Worm (Caenorhabditis elegans) whole organism, young adult: ENCODE data around the gene mma-1.
A peak's percentile ranks its signal among the peaks of the same experiment; 100 is the strongest.

ENCODE experiments used
- C17E4.6 ChIP-seq: fragments of 200-800 bp; sonication (Bioruptor generic); IDR thresholded peaks from 2 replicates; pipeline ENCODE4 v1.3.6; 2022; ENCODE audit warnings: missing genetic modification reagents, missing genetic modification characterization, missing compliant biosample characterization
- Y67H2A.10 ChIP-seq: fragments of 200-800 bp; sonication (Bioruptor generic); conservative IDR thresholded peaks from 2 replicates; pipeline ENCODE4 v1.3.6; 2022; ENCODE audit warnings: missing genetic modification reagents, missing genetic modification characterization, missing compliant biosample characterization
- dox-1 ChIP-seq: fragments of 200-800 bp; sonication (Bioruptor generic); IDR thresholded peaks from 2 replicates; pipeline ENCODE4 v1.3.6; 2022; ENCODE audit warnings: missing genetic modification reagents, missing genetic modification characterization, missing compliant biosample characterization
- hlh-26 ChIP-seq: fragments of 200-800 bp; sonication (Bioruptor generic); conservative IDR thresholded peaks from 2 replicates; pipeline ENCODE4 v1.3.6; 2022; ENCODE audit warnings: missing genetic modification reagents, missing genetic modification characterization, missing compliant biosample characterization
- hrde-1 ChIP-seq: sonication (generic microtip); optimal IDR thresholded peaks from 2 replicates; lab custom pipeline; 2016; ENCODE audit warnings: missing genetic modification characterization, mild to moderate bottlenecking, missing compliant biosample characterization, moderate library complexity, missing genotype, missing genetic modification reagents, borderline replicate concordance
- nfya-1 ChIP-seq: sonication (generic microtip); optimal IDR thresholded peaks from 2 replicates; lab custom pipeline; 2017; ENCODE audit warnings: antibody characterized with exemption, missing compliant biosample characterization, missing genetic modification characterization, borderline replicate concordance; ENCODE audit not compliant: insufficient read depth
- nhr-27 ChIP-seq: fragments of 200-800 bp; sonication (Bioruptor generic); optimal IDR thresholded peaks from 2 replicates; lab custom pipeline; 2018; ENCODE audit warnings: mild to moderate bottlenecking, missing genetic modification characterization, moderate library complexity, missing compliant biosample characterization
- nhr-90 ChIP-seq: sonication (generic microtip); optimal IDR thresholded peaks from 2 replicates; lab custom pipeline; 2016; ENCODE audit warnings: missing genotype, mild to moderate bottlenecking, missing genetic modification characterization, missing compliant biosample characterization
- rpc-1 ChIP-seq, 2 experiments: fragments of 150-350 bp in 1 of 2; sonication (generic microtip) in 1 of 2; optimal IDR thresholded peaks; 2 replicates each; lab custom pipeline; 2014 to 2018; ENCODE audit warnings: missing biosample characterization in 1 of 2, missing genetic modification characterization in 1 of 2, missing genetic modification reagents in 1 of 2, missing genotype in 1 of 2
- snpc-1.3 ChIP-seq: sonication (generic microtip); optimal IDR thresholded peaks from 2 replicates; lab custom pipeline; 2017; ENCODE audit warnings: missing genetic modification characterization, mild to moderate bottlenecking, missing compliant biosample characterization, antibody characterized with exemption, moderate library complexity, missing genotype, missing genetic modification reagents; ENCODE audit not compliant: insufficient read depth
- snpc-4 ChIP-seq, 5 experiments: fragments of 150-350 bp in 1 of 5; sonication (generic microtip) in 4 of 5; optimal IDR thresholded peaks; 2 replicates each; lab custom pipeline; 2014 to 2018; ENCODE audit warnings: missing genetic modification characterization in 5 of 5, missing biosample characterization in 3 of 5, antibody characterized with exemption in 2 of 5, mild to moderate bottlenecking in 2 of 5, missing compliant biosample characterization in 2 of 5, missing genotype in 2 of 5, moderate library complexity in 2 of 5, missing genetic modification reagents in 1 of 5
- unc-130 ChIP-seq: sonication (generic microtip); optimal IDR thresholded peaks from 2 replicates; lab custom pipeline; 2016; ENCODE audit warnings: missing genetic modification reagents, missing genetic modification characterization, missing compliant biosample characterization
- unc-62 ChIP-seq: fragments of 150-350 bp; optimal IDR thresholded peaks from 2 replicates; lab custom pipeline; 2014; ENCODE audit warnings: missing biosample characterization, missing genetic modification reagents, missing genetic modification characterization

ce11 chrV:12596795-12597194 is 699 bp upstream of the mma-1 start:
- TF ChIP-seq dox-1 (GFP tag; lab: Robert Waterston, UW) (peak; percentile 78), nfya-1 (no peak), unc-62 (GFP tag; lab: Kevin White, UChicago) (no peak), snpc-4 (GFP tag; optimal IDR thresholded peaks at IDR 0.05; lab: Kevin White, UChicago) (peak; percentile 40), snpc-4 (tag; optimal IDR thresholded peaks at IDR 0.05; lab: Kevin White, UChicago) (peak in 3 of 4 experiments; percentile 16 to 62 (median 59)), C17E4.6 (no peak), Y67H2A.10 (GFP tag; lab: Robert Waterston, UW) (no peak), hlh-26 (GFP tag; lab: Robert Waterston, UW) (no peak), snpc-1.3 (tag; lab: Kevin White, UChicago) (peak; percentile 55), rpc-1 (optimal IDR thresholded peaks at IDR 0.05; lab: Kevin White, UChicago) (peak; percentile 64), rpc-1 (tag; optimal IDR thresholded peaks at IDR 0.05; lab: Kevin White, UChicago) (peak; percentile 78), hrde-1 (tag; lab: Kevin White, UChicago) (peak; percentile 55), unc-130 (GFP tag; lab: Kevin White, UChicago) (peak; percentile 2), nhr-90 (tag; lab: Kevin White, UChicago) (peak; percentile 90), nhr-27 (tag; lab: Kevin White, UChicago) (no peak)
